Fruit fly (Drosophila melanogaster): ENCODE results near the gene Drak.

Drak gene

dm6 chrX:11580200-11580840 is 87.4 kb downstream of the Drak start, which contains the start of gene nod (continued):
- TF ChIP-seq CG7963 (GFP tag; IDR thresholded peaks at IDR 0.05; ENCODE audit: partially characterized antibody), result 0 out of 3 replicates have a peak, but pooled peaks have one; percentile 38
- TF ChIP-seq CG9727 (GFP tag; optimal IDR thresholded peaks at IDR 0.05), result peak; percentile 57
- TF ChIP-seq Dbx (GFP tag; IDR thresholded peaks at IDR 0.05), result peak; percentile 58; the same call in 1 of the 3 replicates
- TF ChIP-seq CG8089 (GFP tag; optimal IDR thresholded peaks at IDR 0.05), result peak; percentile 0
- peak; percentile 53 for TF ChIP-seq CG12744 (GFP tag; optimal IDR thresholded peaks at IDR 0.05)
- TF ChIP-seq otp (GFP tag; IDR thresholded peaks at IDR 0.05), result 0 out of 3 replicates have a peak, but pooled peaks have one; percentile 5
- TF ChIP-seq tap (tag; optimal IDR thresholded peaks at IDR 0.05), result no peak
- TF ChIP-seq PHDP (tag; optimal IDR thresholded peaks at IDR 0.05), result peak; percentile 59
- no peak for TF ChIP-seq Gsc (GFP tag; IDR thresholded peaks at IDR 0.05)
- peak; percentile 77; the same call in 2 of the 3 replicates for TF ChIP-seq CG11456 (GFP tag; IDR thresholded peaks at IDR 0.05)
- TF ChIP-seq toy (GFP tag; IDR thresholded peaks at IDR 0.05), result no peak
- TF ChIP-seq cas (GFP tag; IDR thresholded peaks at IDR 0.05), result peak; percentile 33; the same call in 1 of the 2 replicates
- TF ChIP-seq CG11560 (tag; IDR thresholded peaks at IDR 0.05), result peak; percentile 47; the same call in 1 of the 3 replicates
- TF ChIP-seq CG15073 (GFP tag; optimal IDR thresholded peaks at IDR 0.05), result no peak
- TF ChIP-seq HLH3B (GFP tag; IDR thresholded peaks at IDR 0.05), result peak; percentile 49; the same call in 1 of the 2 replicates
- TF ChIP-seq CG1647 (GFP tag; optimal IDR thresholded peaks at IDR 0.05), result peak; percentile 70
- TF ChIP-seq CG12391 (tag; optimal IDR thresholded peaks at IDR 0.05), result peak; percentile 63
- peak; percentile 77 for TF ChIP-seq unc-4 (GFP tag; IDR thresholded peaks at IDR 0.05; ENCODE audit: partially characterized antibody)
- TF ChIP-seq CG43689 (GFP tag; IDR thresholded peaks at IDR 0.05), result no peak
- peak; percentile 82 for TF ChIP-seq zfh2 (GFP tag; optimal IDR thresholded peaks at IDR 0.05)
- no peak for TF ChIP-seq fru (optimal IDR thresholded peaks at IDR 0.05)
- TF ChIP-seq MBD-R2 (GFP tag; IDR thresholded peaks at IDR 0.05), result peak; percentile 85
- peak; percentile 64 for TF ChIP-seq NfI (GFP tag; optimal IDR thresholded peaks at IDR 0.05)
- TF ChIP-seq wdn (GFP tag; IDR thresholded peaks at IDR 0.05), result peak; percentile 27
- TF ChIP-seq stc (GFP tag; IDR thresholded peaks at IDR 0.05), result no peak
- TF ChIP-seq scrt (GFP tag; optimal IDR thresholded peaks at IDR 0.05), result no peak
- no peak for TF ChIP-seq Hr39 (optimal IDR thresholded peaks at IDR 0.05)
- peak; percentile 13; the same call in 1 of the 3 replicates for TF ChIP-seq CG7357 (GFP tag; IDR thresholded peaks at IDR 0.05)
- TF ChIP-seq CG17359 (tag; optimal IDR thresholded peaks at IDR 0.05), result peak; percentile 69
- TF ChIP-seq CG32767 (GFP tag; IDR thresholded peaks at IDR 0.05), result peak; percentile 33; the same call in 1 of the 2 replicates
- TF ChIP-seq CG17802 (tag; optimal IDR thresholded peaks at IDR 0.05), result no peak
- TF ChIP-seq kay (GFP tag; optimal IDR thresholded peaks at IDR 0.05), result peak; percentile 2
- TF ChIP-seq CG11398 (GFP tag; optimal IDR thresholded peaks at IDR 0.05), result peak; percentile 28
- TF ChIP-seq sc (optimal IDR thresholded peaks at IDR 0.05), result no peak
- TF ChIP-seq sc (GFP tag; optimal IDR thresholded peaks at IDR 0.05), result no peak
- TF ChIP-seq CHES-1-like (GFP tag; optimal IDR thresholded peaks at IDR 0.05), result peak; percentile 51
- TF ChIP-seq run (tag; optimal IDR thresholded peaks at IDR 0.05), result no peak
- TF ChIP-seq Side (GFP tag; optimal IDR thresholded peaks at IDR 0.05), result peak; percentile 69
- peak; percentile 59 for TF ChIP-seq esg (GFP tag; conservative IDR thresholded peaks at IDR 0.05)
- TF ChIP-seq wek (GFP tag; optimal IDR thresholded peaks at IDR 0.05), result no peak
- peak; percentile 51 for TF ChIP-seq pum (GFP tag; optimal IDR thresholded peaks at IDR 0.05)
- no peak for TF ChIP-seq CG11696 (GFP tag; IDR thresholded peaks at IDR 0.05)
- TF ChIP-seq CG2116 (GFP tag; optimal IDR thresholded peaks at IDR 0.05), result peak; percentile 69
- TF ChIP-seq CG10565 (GFP tag; optimal IDR thresholded peaks at IDR 0.05), result no peak
- peak; percentile 68 for TF ChIP-seq slbo (GFP tag; IDR thresholded peaks at IDR 0.05)
- no peak for TF ChIP-seq CG15011 (GFP tag; optimal IDR thresholded peaks at IDR 0.05)

All from whole organism, embryonic.